Worm (Caenorhabditis elegans) whole organism, young adult: Measurements from ENCODE around the gene pha-1.

Source experiments
- B0261.1 ChIP-seq: sonication (generic microtip); optimal IDR thresholded peaks from 2 replicates; lab custom pipeline; 2016; ENCODE audit warnings: mild to moderate bottlenecking, missing genetic modification characterization, moderate library complexity, missing compliant biosample characterization
- B0336.3 ChIP-seq: fragments of 200-800 bp; sonication (Bioruptor generic); IDR thresholded peaks from 2 replicates; pipeline ENCODE4 v1.3.6; 2022; ENCODE audit warnings: missing genetic modification characterization, missing compliant biosample characterization
- C06A6.2 ChIP-seq: fragments of 200-800 bp; sonication (Bioruptor generic); conservative IDR thresholded peaks from 2 replicates; pipeline ENCODE4 v1.3.6; 2022; ENCODE audit warnings: missing genetic modification characterization, missing compliant biosample characterization
- F10E7.11 ChIP-seq: sonication (generic microtip); optimal IDR thresholded peaks from 2 replicates; lab custom pipeline; 2017; ENCODE audit warnings: mild to moderate bottlenecking, missing genetic modification characterization, moderate library complexity, missing compliant biosample characterization
- F23B12.7 ChIP-seq: sonication (generic microtip); optimal IDR thresholded peaks from 2 replicates; lab custom pipeline; 2017; ENCODE audit warnings: missing genetic modification characterization, mild to moderate bottlenecking, missing compliant biosample characterization, antibody characterized with exemption, moderate library complexity; ENCODE audit not compliant: insufficient read depth
- F33H1.4 ChIP-seq: fragments of 200-800 bp; sonication (Bioruptor generic); IDR thresholded peaks from 2 replicates; pipeline ENCODE4 v1.3.6; 2022; ENCODE audit warnings: missing genetic modification reagents, missing genetic modification characterization, missing compliant biosample characterization
- F49E8.2 ChIP-seq: sonication (generic microtip); optimal IDR thresholded peaks from 3 replicates; lab custom pipeline; 2017; ENCODE audit warnings: missing genetic modification characterization, mild to moderate bottlenecking, missing compliant biosample characterization, antibody characterized with exemption, moderate library complexity; ENCODE audit not compliant: insufficient read depth
- F55B11.4 ChIP-seq: sonication (generic microtip); optimal IDR thresholded peaks from 2 replicates; lab custom pipeline; 2016; ENCODE audit warnings: missing compliant biosample characterization, missing genetic modification characterization, borderline replicate concordance; ENCODE audit not compliant: insufficient read depth
- F57C9.4 ChIP-seq: sonication (generic microtip); optimal IDR thresholded peaks from 2 replicates; lab custom pipeline; 2017; ENCODE audit warnings: mild to moderate bottlenecking, missing genetic modification characterization, missing compliant biosample characterization
- T26A5.8 ChIP-seq: sonication (generic microtip); optimal IDR thresholded peaks from 2 replicates; lab custom pipeline; 2016; ENCODE audit warnings: missing genetic modification characterization, missing compliant biosample characterization
- Y53F4B.3 ChIP-seq: fragments of 200-800 bp; sonication (Bioruptor generic); IDR thresholded peaks from 2 replicates; pipeline ENCODE4 v1.3.6; 2022; ENCODE audit warnings: missing genetic modification reagents, missing genetic modification characterization, missing compliant biosample characterization
- Y79H2A.3 ChIP-seq: fragments of 200-800 bp; sonication (Bioruptor generic); conservative IDR thresholded peaks from 2 replicates; pipeline ENCODE4 v1.3.6; 2022; ENCODE audit warnings: missing genetic modification reagents, missing genetic modification characterization, missing compliant biosample characterization
- ama-1 ChIP-seq, 3 experiments: fragments of 150-350 bp in 1 of 3; sonication (generic microtip) in 2 of 3; optimal IDR thresholded peaks; 2 replicates each; lab custom pipeline; 2014 to 2018; ENCODE audit warnings: missing biosample characterization in 2 of 3, missing genetic modification characterization in 2 of 3, missing genetic modification reagents in 2 of 3
- attf-5 ChIP-seq: fragments of 200-800 bp; sonication (Bioruptor generic); optimal IDR thresholded peaks from 2 replicates; lab custom pipeline; 2018; ENCODE audit warnings: mild to moderate bottlenecking, missing genetic modification characterization, missing compliant biosample characterization
- ccch-3 ChIP-seq: fragments of 200-800 bp; sonication (Bioruptor generic); optimal IDR thresholded peaks from 2 replicates; lab custom pipeline; 2018; ENCODE audit warnings: mild to moderate bottlenecking, missing genetic modification characterization, missing compliant biosample characterization
- cebp-1 ChIP-seq, 2 experiments: fragments of 200-800 bp in 1 of 2; sonication (Bioruptor generic) in 1 of 2; sonication (generic microtip) in 1 of 2; IDR thresholded peaks in 1 of 2; optimal IDR thresholded peaks in 1 of 2; 2 replicates each; pipeline versions ENCODE4 v1.3.6 to Lab custom; 2017 to 2022; ENCODE audit warnings: missing compliant biosample characterization in 2 of 2, missing genetic modification characterization in 2 of 2, mild to moderate bottlenecking in 1 of 2, missing genetic modification reagents in 1 of 2, moderate library complexity in 1 of 2
- ceh-100 ChIP-seq: fragments of 200-800 bp; sonication (Bioruptor generic); IDR thresholded peaks from 2 replicates; pipeline ENCODE4 v1.3.6; 2022; ENCODE audit warnings: missing genetic modification reagents, missing genetic modification characterization, missing compliant biosample characterization
- ceh-58 ChIP-seq: fragments of 200-800 bp; sonication (Bioruptor generic); IDR thresholded peaks from 2 replicates; pipeline ENCODE4 v1.3.6; 2022; ENCODE audit warnings: missing genetic modification characterization, missing compliant biosample characterization
- dox-1 ChIP-seq: fragments of 200-800 bp; sonication (Bioruptor generic); IDR thresholded peaks from 2 replicates; pipeline ENCODE4 v1.3.6; 2022; ENCODE audit warnings: missing genetic modification reagents, missing genetic modification characterization, missing compliant biosample characterization
- dpff-1 ChIP-seq: sonication (generic microtip); optimal IDR thresholded peaks from 2 replicates; lab custom pipeline; 2017; ENCODE audit warnings: mild to moderate bottlenecking, missing genetic modification characterization, missing compliant biosample characterization
- dpl-1 ChIP-seq: fragments of 150-350 bp; optimal IDR thresholded peaks from 2 replicates; lab custom pipeline; 2014; ENCODE audit warnings: missing biosample characterization, missing genetic modification reagents, missing genetic modification characterization
- efl-1 ChIP-seq: fragments of 150-350 bp; optimal IDR thresholded peaks from 2 replicates; lab custom pipeline; 2014; ENCODE audit warnings: missing biosample characterization, missing genetic modification reagents, missing genetic modification characterization
- hlh-26 ChIP-seq: fragments of 200-800 bp; sonication (Bioruptor generic); conservative IDR thresholded peaks from 2 replicates; pipeline ENCODE4 v1.3.6; 2022; ENCODE audit warnings: missing genetic modification reagents, missing genetic modification characterization, missing compliant biosample characterization
- hmg-20 ChIP-seq: fragments of 200-800 bp; sonication (Bioruptor generic); IDR thresholded peaks from 2 replicates; pipeline ENCODE4 v1.3.6; 2022; ENCODE audit warnings: missing genetic modification reagents, missing genetic modification characterization, missing compliant biosample characterization
- lag-1 ChIP-seq: fragments of 200-800 bp; sonication (Bioruptor generic); IDR thresholded peaks from 2 replicates; pipeline ENCODE4 v1.3.6; 2022; ENCODE audit warnings: missing genetic modification reagents, missing genetic modification characterization, missing compliant biosample characterization
- lir-1 ChIP-seq: fragments of 200-800 bp; sonication (Bioruptor generic); conservative IDR thresholded peaks from 2 replicates; pipeline ENCODE4 v1.3.6; 2022; ENCODE audit warnings: missing genetic modification reagents, missing genetic modification characterization, missing compliant biosample characterization
- lsy-27 ChIP-seq: sonication (generic microtip); optimal IDR thresholded peaks from 2 replicates; lab custom pipeline; 2017; ENCODE audit warnings: missing genetic modification characterization, mild to moderate bottlenecking, missing compliant biosample characterization, antibody characterized with exemption, missing genotype, borderline replicate concordance; ENCODE audit not compliant: insufficient read depth
- madf-10 ChIP-seq: sonication (generic microtip); optimal IDR thresholded peaks from 2 replicates; lab custom pipeline; 2016; ENCODE audit warnings: mild to moderate bottlenecking, missing genetic modification characterization, missing compliant biosample characterization
- madf-3 ChIP-seq: fragments of 200-800 bp; sonication (Bioruptor generic); IDR thresholded peaks from 2 replicates; pipeline ENCODE4 v1.3.6; 2022; ENCODE audit warnings: missing genetic modification reagents, missing genetic modification characterization, missing compliant biosample characterization
- madf-6 ChIP-seq: fragments of 200-800 bp; sonication (Bioruptor generic); IDR thresholded peaks from 2 replicates; pipeline ENCODE4 v1.3.6; 2022; ENCODE audit warnings: missing genetic modification reagents, missing genetic modification characterization, missing compliant biosample characterization
- mcd-1 ChIP-seq: fragments of 200-800 bp; sonication (Bioruptor generic); IDR thresholded peaks from 2 replicates; pipeline ENCODE4 v1.3.6; 2022; ENCODE audit warnings: missing genetic modification reagents, missing genetic modification characterization, missing compliant biosample characterization
- mes-4 ChIP-seq: sonication (generic microtip); optimal IDR thresholded peaks from 2 replicates; lab custom pipeline; 2016; ENCODE audit warnings: missing genotype, missing genetic modification characterization, missing compliant biosample characterization
- nfyb-1 ChIP-seq: fragments of 200-800 bp; sonication (Bioruptor generic); IDR thresholded peaks from 2 replicates; pipeline ENCODE4 v1.3.6; 2022; ENCODE audit warnings: missing genetic modification reagents, missing genetic modification characterization, missing compliant biosample characterization
- rcor-1 ChIP-seq: fragments of 200-800 bp; sonication (Bioruptor generic); IDR thresholded peaks from 2 replicates; pipeline ENCODE4 v1.3.6; 2022; ENCODE audit warnings: missing genetic modification reagents, missing genetic modification characterization, missing compliant biosample characterization
- rec-8 ChIP-seq, 2 experiments: sonication (generic microtip); optimal IDR thresholded peaks; 2 replicates each; lab custom pipeline; 2016; ENCODE audit warnings: mild to moderate bottlenecking in 2 of 2, missing genetic modification characterization in 2 of 2, missing genetic modification reagents in 2 of 2, missing genotype in 2 of 2, missing biosample characterization in 1 of 2, missing compliant biosample characterization in 1 of 2, moderate library complexity in 1 of 2
- rpc-1 ChIP-seq, 2 experiments: fragments of 150-350 bp in 1 of 2; sonication (generic microtip) in 1 of 2; optimal IDR thresholded peaks; 2 replicates each; lab custom pipeline; 2014 to 2018; ENCODE audit warnings: missing biosample characterization in 1 of 2, missing genetic modification characterization in 1 of 2, missing genetic modification reagents in 1 of 2, missing genotype in 1 of 2
- snpc-1.3 ChIP-seq: sonication (generic microtip); optimal IDR thresholded peaks from 2 replicates; lab custom pipeline; 2017; ENCODE audit warnings: missing genetic modification characterization, mild to moderate bottlenecking, missing compliant biosample characterization, antibody characterized with exemption, moderate library complexity, missing genotype, missing genetic modification reagents; ENCODE audit not compliant: insufficient read depth
- snpc-3.4 ChIP-seq: sonication (generic microtip); optimal IDR thresholded peaks from 2 replicates; lab custom pipeline; 2017; ENCODE audit warnings: missing genetic modification characterization, mild to moderate bottlenecking, missing compliant biosample characterization, antibody characterized with exemption, moderate library complexity, missing genotype, missing genetic modification reagents
- snpc-4 ChIP-seq, 5 experiments: fragments of 150-350 bp in 1 of 5; sonication (generic microtip) in 4 of 5; optimal IDR thresholded peaks; 2 replicates each; lab custom pipeline; 2014 to 2018; ENCODE audit warnings: missing genetic modification characterization in 5 of 5, missing biosample characterization in 3 of 5, antibody characterized with exemption in 2 of 5, mild to moderate bottlenecking in 2 of 5, missing compliant biosample characterization in 2 of 5, missing genotype in 2 of 5, moderate library complexity in 2 of 5, missing genetic modification reagents in 1 of 5
- sptf-2 ChIP-seq: fragments of 200-800 bp; sonication (Bioruptor generic); optimal IDR thresholded peaks from 2 replicates; lab custom pipeline; 2018; ENCODE audit warnings: mild to moderate bottlenecking, missing genetic modification characterization, missing compliant biosample characterization
- unc-130 ChIP-seq: sonication (generic microtip); optimal IDR thresholded peaks from 2 replicates; lab custom pipeline; 2016; ENCODE audit warnings: missing genetic modification reagents, missing genetic modification characterization, missing compliant biosample characterization
- zfh-2 ChIP-seq: fragments of 200-800 bp; sonication (Bioruptor generic); conservative IDR thresholded peaks from 2 replicates; pipeline ENCODE4 v1.3.6; 2022; ENCODE audit warnings: missing genetic modification reagents, missing genetic modification characterization, missing compliant biosample characterization
- zim-3 ChIP-seq: sonication (generic microtip); optimal IDR thresholded peaks from 2 replicates; lab custom pipeline; 2017; ENCODE audit warnings: mild to moderate bottlenecking, missing genetic modification characterization, moderate library complexity, missing compliant biosample characterization
- ztf-18 ChIP-seq: sonication (generic microtip); optimal IDR thresholded peaks from 2 replicates; lab custom pipeline; 2016; ENCODE audit warnings: missing genotype, mild to moderate bottlenecking, missing genetic modification characterization, missing compliant biosample characterization
- ztf-25 ChIP-seq: fragments of 200-800 bp; sonication (Bioruptor generic); IDR thresholded peaks from 2 replicates; pipeline ENCODE4 v1.3.6; 2022; ENCODE audit warnings: missing genetic modification reagents, missing genetic modification characterization, missing compliant biosample characterization

Gene pha-1

DNA sequence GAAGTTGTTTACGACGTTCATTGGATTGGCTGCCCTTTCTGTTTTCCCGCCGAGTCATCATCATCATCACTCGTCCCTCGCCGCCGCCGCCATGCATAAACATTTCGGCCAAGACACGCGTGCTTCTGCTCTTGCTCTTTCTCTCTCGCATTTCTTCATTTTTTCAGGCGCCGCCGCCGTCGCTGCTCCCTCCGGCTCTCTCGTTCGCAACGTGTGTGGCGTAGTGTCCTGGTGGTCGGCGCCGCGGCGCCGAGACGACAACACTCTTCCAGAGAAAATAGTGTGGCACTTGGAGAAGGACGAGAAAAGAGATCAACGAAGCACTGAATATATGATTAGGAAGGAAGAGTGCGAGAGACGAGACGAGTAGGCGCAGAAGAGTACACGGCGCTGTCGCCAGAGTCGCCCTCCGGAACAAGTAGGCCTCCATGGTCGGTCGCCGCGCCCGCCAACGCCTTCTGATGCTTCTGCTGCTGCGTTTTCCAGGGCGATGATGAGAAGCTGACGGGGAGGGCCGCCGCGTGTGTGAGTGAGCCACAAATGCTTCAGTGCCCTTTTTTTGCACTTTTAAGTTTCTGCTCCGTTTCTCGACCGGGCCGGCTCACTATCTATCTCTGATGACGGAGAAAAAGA lies 54.0 kb downstream of the pha-1 start:
- no peak for TF ChIP-seq sptf-2 (GFP tag; lab: Kevin White, UChicago)
- peak; percentile 28 for TF ChIP-seq ztf-18 (tag; lab: Kevin White, UChicago)
- no peak for TF ChIP-seq ama-1 (optimal IDR thresholded peaks at IDR 0.05; lab: Kevin White, UChicago)
- no peak for TF ChIP-seq ama-1 (GFP tag; optimal IDR thresholded peaks at IDR 0.05; lab: Kevin White, UChicago)
- TF ChIP-seq lir-1: no peak
- no peak for TF ChIP-seq F23B12.7 (tag; lab: Kevin White, UChicago)
- TF ChIP-seq snpc-1.3 (tag; lab: Kevin White, UChicago): no peak
- 0 out of 2 replicates have a peak, but pooled peaks have one; percentile 15 for TF ChIP-seq B0336.3 (GFP tag; lab: Robert Waterston, UW)
- TF ChIP-seq F55B11.4 (tag; lab: Kevin White, UChicago): no peak
- TF ChIP-seq F49E8.2 (tag; lab: Kevin White, UChicago): no peak
- TF ChIP-seq snpc-3.4 (tag; lab: Kevin White, UChicago): no peak
- no peak for TF ChIP-seq efl-1 (GFP tag; lab: Kevin White, UChicago)
- TF ChIP-seq hlh-26: no peak
- no peak for TF ChIP-seq zim-3 (tag; lab: Kevin White, UChicago)
- TF ChIP-seq Y53F4B.3 (GFP tag; lab: Robert Waterston, UW): no peak
- TF ChIP-seq C06A6.2: no peak
- TF ChIP-seq zfh-2 (GFP tag; lab: Robert Waterston, UW): peak; percentile 95
- no peak for TF ChIP-seq unc-130 (GFP tag; lab: Kevin White, UChicago)
- TF ChIP-seq rcor-1 (GFP tag; lab: Robert Waterston, UW): no peak
- no peak for TF ChIP-seq F57C9.4 (tag; lab: Kevin White, UChicago)
- TF ChIP-seq F33H1.4 (GFP tag; lab: Robert Waterston, UW): no peak
- TF ChIP-seq dpl-1 (GFP tag; lab: Kevin White, UChicago): no peak
- TF ChIP-seq madf-6 (GFP tag; lab: Robert Waterston, UW): no peak
- no peak for TF ChIP-seq lsy-27 (tag; lab: Kevin White, UChicago)
- TF ChIP-seq ceh-100 (GFP tag; lab: Robert Waterston, UW): no peak
- TF ChIP-seq ccch-3: no peak
- peak; percentile 57; the same call in 1 of the 2 replicates for TF ChIP-seq dox-1 (GFP tag; lab: Robert Waterston, UW)
- TF ChIP-seq F10E7.11 (tag; lab: Kevin White, UChicago): no peak
- no peak for TF ChIP-seq hmg-20 (GFP tag; lab: Robert Waterston, UW)
- no peak for TF ChIP-seq B0261.1
- 0 out of 2 replicates have a peak, but pooled peaks have one; percentile 20 for TF ChIP-seq mcd-1 (GFP tag; lab: Robert Waterston, UW)
- no peak for TF ChIP-seq Y79H2A.3 (GFP tag; lab: Robert Waterston, UW)
- peak; percentile 30 for TF ChIP-seq attf-5 (GFP tag; lab: Kevin White, UChicago)
- no peak for TF ChIP-seq T26A5.8 (tag; lab: Kevin White, UChicago)
- TF ChIP-seq rpc-1 (optimal IDR thresholded peaks at IDR 0.05; lab: Kevin White, UChicago): no peak
- no peak for TF ChIP-seq rpc-1 (tag; optimal IDR thresholded peaks at IDR 0.05; lab: Kevin White, UChicago)
- peak; percentile 75 for TF ChIP-seq madf-10 (tag; lab: Kevin White, UChicago)
- no peak for TF ChIP-seq cebp-1 (GFP tag; IDR thresholded peaks at IDR 0.05; lab: Robert Waterston, UW)
- peak; percentile 55 for TF ChIP-seq cebp-1 (tag; optimal IDR thresholded peaks at IDR 0.05; lab: Kevin White, UChicago)
- no peak for TF ChIP-seq mes-4 (tag; lab: Kevin White, UChicago)
- TF ChIP-seq nfyb-1: no peak
- no peak for TF ChIP-seq rec-8 (tag; optimal IDR thresholded peaks at IDR 0.05; lab: Kevin White, UChicago)
- TF ChIP-seq snpc-4 (GFP tag; optimal IDR thresholded peaks at IDR 0.05; lab: Kevin White, UChicago): no peak
- TF ChIP-seq snpc-4 (tag; optimal IDR thresholded peaks at IDR 0.05; lab: Kevin White, UChicago): peak in 2 of 4 experiments; percentile 16 to 33
- TF ChIP-seq ceh-58: no peak
- TF ChIP-seq lag-1 (GFP tag; lab: Robert Waterston, UW): no peak
- no peak for TF ChIP-seq madf-3 (GFP tag; lab: Robert Waterston, UW)
- TF ChIP-seq ztf-25 (GFP tag; lab: Robert Waterston, UW): no peak
- no peak for TF ChIP-seq dpff-1 (tag; lab: Kevin White, UChicago)
